Fruit fly (Drosophila melanogaster) whole organism, embryonic: ENCODE results near the gene Sc2.
A peak's percentile ranks its signal among the peaks of the same experiment; 100 is the strongest.

Experiments
- Antp ChIP-seq: fragments of 200-800 bp; sonication (Bioruptor generic); optimal IDR thresholded peaks from 3 replicates; lab custom pipeline; 2016; ENCODE audit warnings: missing biosample characterization, missing genetic modification characterization
- Atf3 ChIP-seq: fragments of 200-800 bp; sonication (Bioruptor generic); optimal IDR thresholded peaks from 3 replicates; lab custom pipeline; 2016; ENCODE audit warnings: missing biosample characterization, missing genetic modification characterization
- CG10274 ChIP-seq: fragments of 200-800 bp; sonication (Bioruptor generic); optimal IDR thresholded peaks from 3 replicates; lab custom pipeline; 2017; ENCODE audit warnings: missing biosample characterization, mild to moderate bottlenecking, missing genetic modification characterization
- CG10321 ChIP-seq: fragments of 200-800 bp; sonication (Bioruptor generic); IDR thresholded peaks from 2 replicates; pipeline ENCODE4 v1.3.6; 2022; ENCODE audit warnings: missing biosample characterization, missing genetic modification characterization
- CG10462 ChIP-seq: fragments of 200-800 bp; sonication (Bioruptor generic); optimal IDR thresholded peaks from 2 replicates; lab custom pipeline; 2016; ENCODE audit warnings: missing biosample characterization, missing genetic modification characterization
- CG10543 ChIP-seq: fragments of 200-800 bp; sonication (Bioruptor generic); optimal IDR thresholded peaks from 3 replicates; lab custom pipeline; 2017; ENCODE audit warnings: missing biosample characterization, mild to moderate bottlenecking, missing genetic modification characterization, moderate library complexity
- CG12155 ChIP-seq: fragments of 200-800 bp; sonication (Bioruptor generic); optimal IDR thresholded peaks from 3 replicates; lab custom pipeline; 2016; ENCODE audit warnings: missing biosample characterization, missing genetic modification characterization
- CG12659 ChIP-seq: fragments of 200-800 bp; sonication (Bioruptor generic); optimal IDR thresholded peaks from 3 replicates; lab custom pipeline; 2017; ENCODE audit warnings: mild to moderate bottlenecking, missing biosample characterization, missing genetic modification reagents, missing genetic modification characterization
- CG12769 ChIP-seq: fragments of 200-800 bp; sonication (Bioruptor generic); optimal IDR thresholded peaks from 2 replicates; lab custom pipeline; 2019; ENCODE audit warnings: missing biosample characterization, mild to moderate bottlenecking, missing genetic modification characterization, moderate library complexity
- CG12942 ChIP-seq: fragments of 200-800 bp; sonication (Bioruptor generic); optimal IDR thresholded peaks from 3 replicates; lab custom pipeline; 2016; ENCODE audit warnings: missing biosample characterization, missing genetic modification characterization
- CG15073 ChIP-seq: fragments of 200-800 bp; sonication (Bioruptor generic); optimal IDR thresholded peaks from 2 replicates; lab custom pipeline; 2016; ENCODE audit warnings: missing biosample characterization, missing genetic modification characterization
- CG17359 ChIP-seq: fragments of 200-800 bp; sonication (Bioruptor generic); optimal IDR thresholded peaks from 3 replicates; lab custom pipeline; 2018; ENCODE audit warnings: missing biosample characterization, mild to moderate bottlenecking, missing genetic modification characterization, moderate library complexity
- CG17802 ChIP-seq: fragments of 200-800 bp; sonication (Bioruptor generic); optimal IDR thresholded peaks from 2 replicates; lab custom pipeline; 2018; ENCODE audit warnings: missing biosample characterization, mild to moderate bottlenecking, missing genetic modification characterization, moderate library complexity
- CG17829 ChIP-seq: fragments of 200-800 bp; optimal IDR thresholded peaks from 2 replicates; lab custom pipeline; 2019; ENCODE audit warnings: missing biosample characterization, mild to moderate bottlenecking, missing genetic modification characterization, moderate library complexity
- CG18262 ChIP-seq: fragments of 200-800 bp; optimal IDR thresholded peaks from 3 replicates; lab custom pipeline; 2019; ENCODE audit warnings: missing biosample characterization, mild to moderate bottlenecking, missing genetic modification characterization, moderate library complexity
- CG18476 ChIP-seq: fragments of 200-800 bp; sonication (Bioruptor generic); optimal IDR thresholded peaks from 2 replicates; lab custom pipeline; 2016; ENCODE audit warnings: missing biosample characterization, mild to moderate bottlenecking, missing genetic modification characterization
- CG2889 ChIP-seq: fragments of 200-800 bp; sonication (Bioruptor generic); IDR thresholded peaks from 3 replicates; pipeline ENCODE4 v1.3.6; 2022; ENCODE audit warnings: missing biosample characterization, missing genetic modification characterization
- CG3163 ChIP-seq: fragments of 200-800 bp; sonication (Bioruptor generic); optimal IDR thresholded peaks from 3 replicates; lab custom pipeline; 2016; ENCODE audit warnings: missing biosample characterization, missing genetic modification characterization
- CG6254 ChIP-seq: fragments of 200-800 bp; sonication (Bioruptor generic); optimal IDR thresholded peaks from 3 replicates; lab custom pipeline; 2017; ENCODE audit warnings: mild to moderate bottlenecking, missing biosample characterization, missing genetic modification reagents, missing genetic modification characterization
- CG6791 ChIP-seq: fragments of 200-800 bp; sonication (Bioruptor generic); IDR thresholded peaks from 3 replicates; pipeline ENCODE4 v1.3.6; 2022; ENCODE audit warnings: missing biosample characterization, missing genetic modification characterization; ENCODE audit not compliant: partially characterized antibody
- CG7839 ChIP-seq: fragments of 200-800 bp; sonication (Bioruptor generic); optimal IDR thresholded peaks from 3 replicates; lab custom pipeline; 2018; ENCODE audit warnings: missing biosample characterization, mild to moderate bottlenecking, missing genetic modification characterization, moderate library complexity
- CG8765 ChIP-seq: fragments of 200-800 bp; sonication (Bioruptor generic); IDR thresholded peaks from 2 replicates; pipeline ENCODE4 v1.3.6; 2022; ENCODE audit warnings: missing biosample characterization, missing genetic modification characterization
- CG8924 ChIP-seq: fragments of 200-800 bp; optimal IDR thresholded peaks from 3 replicates; lab custom pipeline; 2019; ENCODE audit warnings: missing biosample characterization, mild to moderate bottlenecking, missing genetic modification characterization, moderate library complexity
- Chrac-16 ChIP-seq: fragments of 200-800 bp; sonication (Bioruptor generic); optimal IDR thresholded peaks from 3 replicates; lab custom pipeline; 2016; ENCODE audit warnings: missing biosample characterization, missing genetic modification characterization
- CoRest ChIP-seq: fragments of 200-800 bp; sonication (Bioruptor generic); optimal IDR thresholded peaks from 3 replicates; lab custom pipeline; 2018; ENCODE audit warnings: missing biosample characterization, mild to moderate bottlenecking, missing genetic modification characterization, moderate library complexity
- Dbx ChIP-seq: fragments of 200-800 bp; sonication (Bioruptor generic); IDR thresholded peaks from 3 replicates; pipeline ENCODE4 v1.3.6; 2022; ENCODE audit warnings: missing biosample characterization, missing genetic modification characterization
- Dfd ChIP-seq, 2 experiments: fragments of >200 bp; optimal IDR thresholded peaks; 2 replicates each; lab custom pipeline; 2017; ENCODE audit warnings: missing biosample characterization in 2 of 2, missing genetic modification characterization in 2 of 2
- Eip74EF ChIP-seq, 2 experiments: fragments of 200-800 bp in 1 of 2; fragments of >200 bp in 1 of 2; sonication (Bioruptor generic) in 1 of 2; optimal IDR thresholded peaks; 2 replicates each; lab custom pipeline; 2017 to 2019; ENCODE audit warnings: missing biosample characterization in 2 of 2, missing genetic modification characterization in 2 of 2, mild to moderate bottlenecking in 1 of 2, moderate library complexity in 1 of 2
- GATAe ChIP-seq: fragments of 200-800 bp; sonication (Bioruptor generic); conservative IDR thresholded peaks from 2 replicates; pipeline ENCODE4 v1.3.6; 2022; ENCODE audit warnings: missing biosample characterization, missing genetic modification characterization
- Gsc ChIP-seq: fragments of 200-800 bp; sonication (Bioruptor generic); IDR thresholded peaks from 2 replicates; pipeline ENCODE4 v1.3.6; 2022; ENCODE audit warnings: missing biosample characterization, missing genetic modification characterization
- Neu2 ChIP-seq: fragments of 200-800 bp; sonication (Bioruptor generic); optimal IDR thresholded peaks from 3 replicates; lab custom pipeline; 2016; ENCODE audit warnings: missing biosample characterization, missing genetic modification characterization, borderline replicate concordance
- Opbp ChIP-seq: fragments of 200-800 bp; sonication (Bioruptor generic); IDR thresholded peaks from 3 replicates; pipeline ENCODE4 v1.3.6; 2022; ENCODE audit warnings: missing biosample characterization, missing genetic modification characterization; ENCODE audit not compliant: partially characterized antibody
- ab ChIP-seq: fragments of 200-800 bp; sonication (Bioruptor generic); optimal IDR thresholded peaks from 2 replicates; lab custom pipeline; 2016; ENCODE audit warnings: missing biosample characterization, missing genetic modification characterization
- bcd ChIP-seq: fragments of 200-800 bp; sonication (Bioruptor generic); optimal IDR thresholded peaks from 2 replicates; lab custom pipeline; 2017; ENCODE audit warnings: missing biosample characterization, mild to moderate bottlenecking, missing genetic modification characterization
- br ChIP-seq: fragments of >200 bp; optimal IDR thresholded peaks from 2 replicates; lab custom pipeline; 2017
- chif ChIP-seq, 2 experiments: fragments of 200-800 bp; sonication (Bioruptor generic); optimal IDR thresholded peaks; 3 replicates each; lab custom pipeline; 2016; ENCODE audit warnings: missing biosample characterization in 2 of 2, missing genetic modification characterization in 2 of 2
- crc ChIP-seq: fragments of 200-800 bp; sonication (Bioruptor generic); optimal IDR thresholded peaks from 2 replicates; lab custom pipeline; 2016; ENCODE audit warnings: missing biosample characterization, missing genetic modification characterization
- cwo ChIP-seq: fragments of 200-800 bp; sonication (Bioruptor generic); optimal IDR thresholded peaks from 3 replicates; lab custom pipeline; 2017; ENCODE audit warnings: missing biosample characterization, missing genetic modification characterization, mild to moderate bottlenecking, moderate library complexity, missing genetic modification reagents
- dimm ChIP-seq: fragments of 200-800 bp; sonication (Bioruptor generic); IDR thresholded peaks from 2 replicates; pipeline ENCODE4 v1.3.6; 2022; ENCODE audit warnings: missing biosample characterization, missing genetic modification characterization
- dmrt11E ChIP-seq: fragments of 200-800 bp; sonication (Bioruptor generic); optimal IDR thresholded peaks from 3 replicates; lab custom pipeline; 2018; ENCODE audit warnings: missing biosample characterization, mild to moderate bottlenecking, missing genetic modification characterization, moderate library complexity
- ems ChIP-seq: fragments of 200-800 bp; sonication (Bioruptor generic); optimal IDR thresholded peaks from 3 replicates; lab custom pipeline; 2016; ENCODE audit warnings: missing biosample characterization, missing genetic modification characterization
- hbn ChIP-seq: fragments of 200-800 bp; sonication (Bioruptor generic); IDR thresholded peaks from 2 replicates; pipeline ENCODE4 v1.3.6; 2022; ENCODE audit warnings: missing biosample characterization, missing genetic modification characterization; ENCODE audit not compliant: partially characterized antibody
- odd ChIP-seq: fragments of 200-800 bp; sonication (Bioruptor generic); optimal IDR thresholded peaks from 2 replicates; lab custom pipeline; 2017; ENCODE audit warnings: missing biosample characterization, mild to moderate bottlenecking, missing genetic modification characterization
- onecut ChIP-seq: fragments of 200-800 bp; sonication (Bioruptor generic); IDR thresholded peaks from 2 replicates; pipeline ENCODE4 v1.3.6; 2022; ENCODE audit warnings: missing biosample characterization, missing genetic modification characterization
- pfk ChIP-seq: fragments of 200-800 bp; sonication (Bioruptor generic); optimal IDR thresholded peaks from 2 replicates; lab custom pipeline; 2018; ENCODE audit warnings: missing biosample characterization, mild to moderate bottlenecking, missing genetic modification characterization, moderate library complexity
- repo ChIP-seq: fragments of 200-800 bp; sonication (Bioruptor generic); optimal IDR thresholded peaks from 2 replicates; lab custom pipeline; 2016; ENCODE audit warnings: missing biosample characterization, missing genetic modification characterization
- schlank ChIP-seq: fragments of 200-800 bp; sonication (Bioruptor generic); optimal IDR thresholded peaks from 2 replicates; lab custom pipeline; 2018; ENCODE audit warnings: missing biosample characterization, mild to moderate bottlenecking, missing genetic modification characterization
- slbo ChIP-seq: fragments of 200-800 bp; sonication (Bioruptor generic); IDR thresholded peaks from 2 replicates; pipeline ENCODE4 v1.3.6; 2022; ENCODE audit warnings: missing biosample characterization, missing genetic modification characterization
- ssp ChIP-seq: fragments of 200-800 bp; sonication (Bioruptor generic); IDR thresholded peaks from 2 replicates; pipeline ENCODE4 v1.3.6; 2022; ENCODE audit warnings: missing biosample characterization, missing genetic modification characterization
- tx ChIP-seq: fragments of 200-800 bp; sonication (Bioruptor generic); optimal IDR thresholded peaks from 2 replicates; lab custom pipeline; 2016; ENCODE audit warnings: missing biosample characterization, missing genetic modification characterization
- zen2 ChIP-seq: fragments of 200-800 bp; sonication (Bioruptor generic); IDR thresholded peaks from 3 replicates; pipeline ENCODE4 v1.3.6; 2022; ENCODE audit warnings: missing biosample characterization, missing genetic modification characterization; ENCODE audit not compliant: partially characterized antibody

Sc2 gene

DNA sequence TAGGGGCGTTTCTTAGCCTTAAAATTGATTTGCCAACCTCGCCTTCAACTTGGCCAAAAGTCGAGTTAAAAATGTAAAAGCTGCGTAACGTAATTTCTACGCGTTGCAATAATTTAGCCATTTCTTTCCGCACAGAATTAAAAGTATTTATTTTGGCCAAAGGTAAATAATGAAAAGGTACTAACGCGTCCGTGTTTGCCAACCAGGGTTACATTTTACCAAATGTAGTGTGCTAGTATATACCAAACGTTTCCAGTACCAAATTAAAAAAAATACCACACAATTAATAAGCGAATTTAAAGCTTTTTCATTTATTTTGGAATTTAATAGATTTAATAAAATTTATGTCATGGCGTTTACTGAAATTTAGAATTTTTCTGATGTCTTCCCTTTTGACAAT, 4.3 kb upstream of the Sc2 start, which contains the start of gene Ccz1 (continued):
- no peak for TF ChIP-seq CG6254
- TF ChIP-seq Chrac-16 (GFP tag; lab: Kevin White, UChicago), result no peak
- no peak for TF ChIP-seq zen2 (GFP tag; lab: Robert Waterston, UW)
- TF ChIP-seq Antp (GFP tag; lab: Kevin White, UChicago), result peak; percentile 61
- peak; percentile 57 for TF ChIP-seq CG3163
- TF ChIP-seq CG10462 (GFP tag; lab: Kevin White, UChicago), result peak; percentile 59
- no peak for TF ChIP-seq CG10274 (GFP tag; lab: Kevin White, UChicago)
- TF ChIP-seq Dbx (GFP tag; lab: Robert Waterston, UW), result no peak
- no peak for TF ChIP-seq Opbp (GFP tag; lab: Robert Waterston, UW)
- peak; percentile 58 for TF ChIP-seq CG17829 (tag; lab: Kevin White, UChicago)
- no peak for TF ChIP-seq ssp (GFP tag; lab: Robert Waterston, UW)
- TF ChIP-seq cwo, result no peak
- TF ChIP-seq br, result no peak
- peak; percentile 48 for TF ChIP-seq CG12155 (GFP tag; lab: Kevin White, UChicago)
- TF ChIP-seq ems, result peak; percentile 47
- peak; percentile 71 for TF ChIP-seq bcd
- peak; percentile 57 for TF ChIP-seq onecut (GFP tag; lab: Robert Waterston, UW)
- no peak for TF ChIP-seq CG2889
- peak; percentile 32 for TF ChIP-seq CG17802 (tag; lab: Kevin White, UChicago)
- TF ChIP-seq Atf3, result peak; percentile 43
- TF ChIP-seq chif (GFP tag; optimal IDR thresholded peaks at IDR 0.05; lab: Kevin White, UChicago), result peak; percentile 71 to 73
- peak; percentile 63 for TF ChIP-seq repo (GFP tag; lab: Kevin White, UChicago)
- TF ChIP-seq CG6791 (GFP tag; lab: Robert Waterston, UW), result no peak
- no peak for TF ChIP-seq Neu2 (GFP tag; lab: Kevin White, UChicago)
- no peak for TF ChIP-seq hbn (GFP tag; lab: Robert Waterston, UW)
- TF ChIP-seq CoRest (tag; lab: Kevin White, UChicago), result peak; percentile 71
- TF ChIP-seq crc (GFP tag; lab: Kevin White, UChicago), result peak; percentile 26
- no peak for TF ChIP-seq dimm (GFP tag; lab: Robert Waterston, UW)
- peak; percentile 93 for TF ChIP-seq CG12659 (GFP tag; lab: Kevin White, UChicago)
- TF ChIP-seq CG8924 (tag; lab: Kevin White, UChicago), result peak; percentile 39
- TF ChIP-seq CG8765 (GFP tag; lab: Robert Waterston, UW), result no peak
- TF ChIP-seq dmrt11E (tag; lab: Kevin White, UChicago), result peak; percentile 45
- no peak for TF ChIP-seq CG15073
- TF ChIP-seq CG10543 (GFP tag; lab: Kevin White, UChicago), result peak; percentile 87
- peak; percentile 76 for TF ChIP-seq tx (GFP tag; lab: Kevin White, UChicago)
- peak; percentile 67 for TF ChIP-seq CG12942
- TF ChIP-seq CG17359 (tag; lab: Kevin White, UChicago), result peak; percentile 75
- TF ChIP-seq pfk (GFP tag; lab: Kevin White, UChicago), result no peak
- peak; percentile 70 for TF ChIP-seq CG12769 (tag; lab: Kevin White, UChicago)
- TF ChIP-seq Eip74EF (GFP tag; optimal IDR thresholded peaks at IDR 0.05; lab: Kevin White, UChicago), result no peak
- TF ChIP-seq CG18476 (GFP tag; lab: Kevin White, UChicago), result peak; percentile 54
- no peak for TF ChIP-seq Dfd (GFP tag; optimal IDR thresholded peaks at IDR 0.05; lab: Kevin White, UChicago)
- peak; percentile 58 for TF ChIP-seq schlank (tag; lab: Kevin White, UChicago)
- TF ChIP-seq ab, result no peak
- TF ChIP-seq CG18262, result peak; percentile 38
- TF ChIP-seq Gsc (GFP tag; lab: Robert Waterston, UW), result no peak
- TF ChIP-seq CG10321 (GFP tag; lab: Robert Waterston, UW), result no peak
- peak; percentile 51 for TF ChIP-seq CG7839 (tag; lab: Kevin White, UChicago)
- no peak for TF ChIP-seq slbo (GFP tag; lab: Robert Waterston, UW)
- TF ChIP-seq GATAe (GFP tag; lab: Robert Waterston, UW), result no peak
- TF ChIP-seq odd (GFP tag; lab: Kevin White, UChicago), result no peak
